Fruit fly (Drosophila melanogaster): ENCODE data around the gene CG17625.

DNA sequence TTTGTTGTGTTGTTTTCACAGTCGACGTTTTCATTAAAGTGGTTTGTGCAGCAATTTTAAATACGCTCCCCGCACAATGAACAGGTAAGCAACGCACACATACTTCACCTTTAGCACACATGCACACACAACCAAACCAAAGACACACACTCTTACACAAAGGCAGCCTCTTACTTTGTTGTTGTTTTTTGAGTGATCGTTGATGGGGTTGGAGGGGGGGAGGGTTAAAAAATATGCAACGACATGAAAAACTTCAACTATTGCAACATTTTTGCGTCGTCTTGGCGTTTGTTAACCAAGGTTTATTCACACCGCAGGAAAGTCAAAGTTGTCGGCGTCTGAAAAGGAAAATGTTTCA, 18.7 kb upstream of the CG17625 start:
- no peak for TF ChIP-seq CG7045 (GFP tag; optimal IDR thresholded peaks at IDR 0.05)
- peak; percentile 95 for TF ChIP-seq tj (GFP tag; optimal IDR thresholded peaks at IDR 0.05)
- no peak for TF ChIP-seq cnc (optimal IDR thresholded peaks at IDR 0.05)
- no peak for TF ChIP-seq pad (GFP tag; optimal IDR thresholded peaks at IDR 0.05)
- no peak for TF ChIP-seq Crg-1 (GFP tag; optimal IDR thresholded peaks at IDR 0.05)
- TF ChIP-seq CG11617 (GFP tag; optimal IDR thresholded peaks at IDR 0.05) = no peak
- TF ChIP-seq CG14711 (tag; optimal IDR thresholded peaks at IDR 0.05) = no peak

Data from whole organism, adult.